Worm (Caenorhabditis elegans) whole organism, young adult: ENCODE results near the gene T21D12.11.

Source experiments
- D2030.7 ChIP-seq: fragments of 200-800 bp; sonication (Bioruptor generic); IDR thresholded peaks from 2 replicates; pipeline ENCODE4 v1.3.6; 2022; ENCODE audit warnings: missing genetic modification reagents, missing genetic modification characterization, missing compliant biosample characterization
- F10E7.11 ChIP-seq: sonication (generic microtip); optimal IDR thresholded peaks from 2 replicates; lab custom pipeline; 2017; ENCODE audit warnings: mild to moderate bottlenecking, missing genetic modification characterization, moderate library complexity, missing compliant biosample characterization
- F23B12.7 ChIP-seq: sonication (generic microtip); optimal IDR thresholded peaks from 2 replicates; lab custom pipeline; 2017; ENCODE audit warnings: missing genetic modification characterization, mild to moderate bottlenecking, missing compliant biosample characterization, antibody characterized with exemption, moderate library complexity; ENCODE audit not compliant: insufficient read depth
- F33H1.4 ChIP-seq: fragments of 200-800 bp; sonication (Bioruptor generic); IDR thresholded peaks from 2 replicates; pipeline ENCODE4 v1.3.6; 2022; ENCODE audit warnings: missing genetic modification reagents, missing genetic modification characterization, missing compliant biosample characterization
- F37B4.10 ChIP-seq: fragments of 200-800 bp; sonication (Bioruptor generic); IDR thresholded peaks from 2 replicates; pipeline ENCODE4 v1.3.6; 2022; ENCODE audit warnings: missing genetic modification characterization, missing compliant biosample characterization
- F39B2.1 ChIP-seq: fragments of 200-800 bp; sonication (Bioruptor generic); IDR thresholded peaks from 2 replicates; pipeline ENCODE4 v1.3.6; 2022; ENCODE audit warnings: missing genetic modification reagents, missing genetic modification characterization, missing compliant biosample characterization
- F57A8.1 ChIP-seq: fragments of 200-800 bp; sonication (Bioruptor generic); optimal IDR thresholded peaks from 2 replicates; lab custom pipeline; 2018; ENCODE audit warnings: mild to moderate bottlenecking, missing genetic modification characterization, moderate library complexity, missing compliant biosample characterization
- F57C9.4 ChIP-seq: sonication (generic microtip); optimal IDR thresholded peaks from 2 replicates; lab custom pipeline; 2017; ENCODE audit warnings: mild to moderate bottlenecking, missing genetic modification characterization, missing compliant biosample characterization
- T07F8.4 ChIP-seq: sonication (generic microtip); optimal IDR thresholded peaks from 2 replicates; lab custom pipeline; 2016; ENCODE audit warnings: mild to moderate bottlenecking, missing genetic modification characterization, moderate library complexity, missing compliant biosample characterization
- ZK185.1 ChIP-seq: sonication (generic microtip); optimal IDR thresholded peaks from 2 replicates; lab custom pipeline; 2016; ENCODE audit warnings: mild to moderate bottlenecking, missing genetic modification characterization, missing compliant biosample characterization; ENCODE audit not compliant: poor library complexity, severe bottlenecking
- akir-1 ChIP-seq: fragments of 200-800 bp; sonication (Bioruptor generic); optimal IDR thresholded peaks from 2 replicates; lab custom pipeline; 2018; ENCODE audit warnings: mild to moderate bottlenecking, missing genetic modification characterization, moderate library complexity, missing compliant biosample characterization
- aptf-2 ChIP-seq: fragments of 200-800 bp; sonication (Bioruptor generic); conservative IDR thresholded peaks from 2 replicates; pipeline ENCODE4 v1.3.6; 2022; ENCODE audit warnings: missing genetic modification reagents, missing genetic modification characterization, missing compliant biosample characterization
- attf-3 ChIP-seq: fragments of 200-800 bp; sonication (Bioruptor generic); conservative IDR thresholded peaks from 2 replicates; pipeline ENCODE4 v1.3.6; 2022; ENCODE audit warnings: missing genetic modification reagents, missing genetic modification characterization, missing compliant biosample characterization
- attf-5 ChIP-seq: fragments of 200-800 bp; sonication (Bioruptor generic); optimal IDR thresholded peaks from 2 replicates; lab custom pipeline; 2018; ENCODE audit warnings: mild to moderate bottlenecking, missing genetic modification characterization, missing compliant biosample characterization
- ceh-100 ChIP-seq: fragments of 200-800 bp; sonication (Bioruptor generic); IDR thresholded peaks from 2 replicates; pipeline ENCODE4 v1.3.6; 2022; ENCODE audit warnings: missing genetic modification reagents, missing genetic modification characterization, missing compliant biosample characterization
- ceh-40 ChIP-seq: fragments of 200-800 bp; sonication (Bioruptor generic); IDR thresholded peaks from 2 replicates; pipeline ENCODE4 v1.3.6; 2022; ENCODE audit warnings: missing genetic modification characterization, missing compliant biosample characterization
- ceh-79 ChIP-seq: sonication (generic microtip); optimal IDR thresholded peaks from 2 replicates; lab custom pipeline; 2017; ENCODE audit warnings: mild to moderate bottlenecking, missing genetic modification characterization, missing compliant biosample characterization
- dox-1 ChIP-seq: fragments of 200-800 bp; sonication (Bioruptor generic); IDR thresholded peaks from 2 replicates; pipeline ENCODE4 v1.3.6; 2022; ENCODE audit warnings: missing genetic modification reagents, missing genetic modification characterization, missing compliant biosample characterization
- dpl-1 ChIP-seq: fragments of 150-350 bp; optimal IDR thresholded peaks from 2 replicates; lab custom pipeline; 2014; ENCODE audit warnings: missing biosample characterization, missing genetic modification reagents, missing genetic modification characterization
- efl-1 ChIP-seq: fragments of 150-350 bp; optimal IDR thresholded peaks from 2 replicates; lab custom pipeline; 2014; ENCODE audit warnings: missing biosample characterization, missing genetic modification reagents, missing genetic modification characterization
- ets-4 ChIP-seq: fragments of 200-800 bp; sonication (Bioruptor generic); optimal IDR thresholded peaks from 2 replicates; lab custom pipeline; 2018; ENCODE audit warnings: mild to moderate bottlenecking, missing genetic modification characterization, missing compliant biosample characterization
- hmg-1.2 ChIP-seq: fragments of 200-800 bp; sonication (Bioruptor generic); IDR thresholded peaks from 2 replicates; pipeline ENCODE4 v1.3.6; 2022; ENCODE audit warnings: missing genetic modification reagents, missing genetic modification characterization, missing compliant biosample characterization
- hmg-20 ChIP-seq: fragments of 200-800 bp; sonication (Bioruptor generic); IDR thresholded peaks from 2 replicates; pipeline ENCODE4 v1.3.6; 2022; ENCODE audit warnings: missing genetic modification reagents, missing genetic modification characterization, missing compliant biosample characterization
- hsf-1 ChIP-seq: fragments of 200-800 bp; sonication (Bioruptor generic); IDR thresholded peaks from 2 replicates; pipeline ENCODE4 v1.3.6; 2022; ENCODE audit warnings: missing genetic modification reagents, missing genetic modification characterization, missing compliant biosample characterization
- lsl-1 ChIP-seq: fragments of 200-800 bp; sonication (Bioruptor generic); optimal IDR thresholded peaks from 2 replicates; lab custom pipeline; 2018; ENCODE audit warnings: mild to moderate bottlenecking, missing genetic modification characterization, moderate library complexity, missing compliant biosample characterization
- lsy-27 ChIP-seq: sonication (generic microtip); optimal IDR thresholded peaks from 2 replicates; lab custom pipeline; 2017; ENCODE audit warnings: missing genetic modification characterization, mild to moderate bottlenecking, missing compliant biosample characterization, antibody characterized with exemption, missing genotype, borderline replicate concordance; ENCODE audit not compliant: insufficient read depth
- madf-3 ChIP-seq: fragments of 200-800 bp; sonication (Bioruptor generic); IDR thresholded peaks from 2 replicates; pipeline ENCODE4 v1.3.6; 2022; ENCODE audit warnings: missing genetic modification reagents, missing genetic modification characterization, missing compliant biosample characterization
- nfya-2 ChIP-seq: fragments of 200-800 bp; sonication (Bioruptor generic); IDR thresholded peaks from 2 replicates; pipeline ENCODE4 v1.3.6; 2022; ENCODE audit warnings: missing genetic modification reagents, missing genetic modification characterization, missing compliant biosample characterization
- nhr-179 ChIP-seq: sonication (generic microtip); optimal IDR thresholded peaks from 2 replicates; lab custom pipeline; 2016; ENCODE audit warnings: mild to moderate bottlenecking, missing genetic modification characterization, missing compliant biosample characterization
- rec-8 ChIP-seq, 2 experiments: sonication (generic microtip); optimal IDR thresholded peaks; 2 replicates each; lab custom pipeline; 2016; ENCODE audit warnings: mild to moderate bottlenecking in 2 of 2, missing genetic modification characterization in 2 of 2, missing genetic modification reagents in 2 of 2, missing genotype in 2 of 2, missing biosample characterization in 1 of 2, missing compliant biosample characterization in 1 of 2, moderate library complexity in 1 of 2
- repo-1 ChIP-seq: sonication (generic microtip); optimal IDR thresholded peaks from 2 replicates; lab custom pipeline; 2017; ENCODE audit warnings: mild to moderate bottlenecking, missing genetic modification characterization, missing compliant biosample characterization
- sptf-2 ChIP-seq: fragments of 200-800 bp; sonication (Bioruptor generic); optimal IDR thresholded peaks from 2 replicates; lab custom pipeline; 2018; ENCODE audit warnings: mild to moderate bottlenecking, missing genetic modification characterization, missing compliant biosample characterization
- tbp1 ChIP-seq: fragments of 200-800 bp; sonication (Bioruptor generic); optimal IDR thresholded peaks from 2 replicates; lab custom pipeline; 2018; ENCODE audit warnings: mild to moderate bottlenecking, missing genetic modification characterization, missing compliant biosample characterization
- tlf-1 ChIP-seq: fragments of 200-800 bp; sonication (Bioruptor generic); optimal IDR thresholded peaks from 2 replicates; lab custom pipeline; 2018; ENCODE audit warnings: mild to moderate bottlenecking, missing genetic modification characterization, missing compliant biosample characterization
- zim-3 ChIP-seq: sonication (generic microtip); optimal IDR thresholded peaks from 2 replicates; lab custom pipeline; 2017; ENCODE audit warnings: mild to moderate bottlenecking, missing genetic modification characterization, moderate library complexity, missing compliant biosample characterization
- ztf-6 ChIP-seq: fragments of 200-800 bp; sonication (Bioruptor generic); IDR thresholded peaks from 2 replicates; pipeline ENCODE4 v1.3.6; 2022; ENCODE audit warnings: missing genetic modification reagents, missing genetic modification characterization, missing compliant biosample characterization

T21D12.11 gene

DNA sequence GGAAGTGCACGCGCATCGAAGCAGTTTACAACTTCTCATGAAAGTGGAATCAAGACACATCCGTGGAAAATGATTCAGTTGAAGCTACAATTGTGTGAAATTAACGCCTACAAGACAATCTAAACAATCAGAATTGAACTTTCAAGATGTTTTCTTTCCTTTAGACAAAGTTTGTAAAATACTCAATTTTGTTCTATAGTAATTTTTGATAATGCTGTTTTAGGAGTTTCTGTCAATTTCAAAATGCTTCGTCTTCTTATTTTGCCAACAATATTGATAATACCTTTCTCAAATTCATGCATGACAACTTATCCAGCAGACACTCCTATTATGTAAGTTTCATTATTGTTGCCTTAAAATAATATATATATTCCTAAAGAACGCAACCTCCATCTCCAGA is at the start of gene T21D12.11:
T21D12.11 (plus strand) TSS at position 301 of the 400 bp plus-strand sequence.
- TF ChIP-seq lsy-27 (no peak), dpl-1 (GFP tag; lab: Kevin White, UChicago) (no peak), F37B4.10 (GFP tag; lab: Robert Waterston, UW) (no peak), nfya-2 (no peak), F23B12.7 (tag; lab: Kevin White, UChicago) (no peak), tlf-1 (GFP tag; lab: Kevin White, UChicago) (no peak), attf-3 (GFP tag; lab: Robert Waterston, UW) (no peak), sptf-2 (GFP tag; lab: Kevin White, UChicago) (no peak), hmg-20 (no peak), ZK185.1 (tag; lab: Kevin White, UChicago) (no peak), ceh-100 (GFP tag; lab: Robert Waterston, UW) (no peak)

DNA sequence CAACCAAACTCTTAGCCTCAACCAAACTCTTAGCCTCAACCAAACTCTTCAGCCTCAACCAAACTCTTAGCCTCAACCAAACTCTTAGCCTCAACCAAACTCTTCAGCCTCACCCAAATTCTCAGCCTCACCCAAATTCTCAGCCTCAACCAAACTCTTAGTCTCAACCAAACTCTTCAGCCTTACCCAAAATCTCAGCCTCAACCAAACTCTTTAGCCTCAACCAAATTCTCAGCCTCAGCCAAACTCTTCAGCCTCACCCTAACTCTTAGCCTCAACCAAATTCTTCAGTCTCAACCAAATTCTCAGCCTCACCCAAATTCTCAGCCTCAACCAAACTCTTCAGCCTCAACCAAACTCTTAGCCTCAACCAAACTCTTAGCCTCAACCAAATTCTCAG is 38.5 kb upstream of the T21D12.11 start:
- TF ChIP-seq zim-3 (tag; lab: Kevin White, UChicago) (peak; percentile 95), dox-1 (peak; percentile 29; the same call in 1 of the 2 replicates)

DNA sequence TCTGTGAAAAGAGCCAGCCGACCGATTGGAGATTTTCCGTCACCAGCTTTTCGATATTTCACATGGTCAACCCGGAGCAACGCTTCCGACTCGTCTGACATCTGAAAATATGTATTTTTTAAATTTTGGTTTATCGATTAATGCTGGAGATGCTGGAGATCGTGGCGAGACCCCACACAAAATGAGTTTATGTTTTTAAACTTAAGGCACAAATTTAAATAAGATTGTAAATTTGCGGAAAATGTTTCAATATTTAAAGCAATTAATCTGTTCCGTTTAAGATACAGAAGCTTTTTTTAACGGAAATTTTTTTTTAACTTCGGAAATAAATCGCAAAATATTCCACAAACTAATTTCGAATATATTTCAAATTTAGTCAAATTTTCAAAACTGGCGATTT is 37.5 kb upstream of the T21D12.11 start, which contains the start of gene gtf-2H1:
gtf-2H1 (minus strand) TSS at position 101 of the 400 bp plus-strand sequence.
- TF ChIP-seq efl-1 (GFP tag; lab: Kevin White, UChicago) (no peak), ztf-6 (GFP tag; lab: Robert Waterston, UW) (no peak), akir-1 (no peak), F33H1.4 (GFP tag; lab: Robert Waterston, UW) (no peak), T07F8.4 (tag; lab: Kevin White, UChicago) (no peak), F39B2.1 (no peak), madf-3 (no peak), attf-5 (GFP tag; lab: Kevin White, UChicago) (no peak), F57A8.1 (GFP tag; lab: Kevin White, UChicago) (no peak), hmg-1.2 (GFP tag; lab: Robert Waterston, UW) (no peak), tbp1 (no peak), rec-8 (tag; optimal IDR thresholded peaks at IDR 0.05; lab: Kevin White, UChicago) (no peak), nhr-179 (no peak), ceh-40 (GFP tag; lab: Robert Waterston, UW) (no peak), F57C9.4 (tag; lab: Kevin White, UChicago) (no peak), F10E7.11 (tag; lab: Kevin White, UChicago) (no peak), ceh-79 (no peak)

DNA sequence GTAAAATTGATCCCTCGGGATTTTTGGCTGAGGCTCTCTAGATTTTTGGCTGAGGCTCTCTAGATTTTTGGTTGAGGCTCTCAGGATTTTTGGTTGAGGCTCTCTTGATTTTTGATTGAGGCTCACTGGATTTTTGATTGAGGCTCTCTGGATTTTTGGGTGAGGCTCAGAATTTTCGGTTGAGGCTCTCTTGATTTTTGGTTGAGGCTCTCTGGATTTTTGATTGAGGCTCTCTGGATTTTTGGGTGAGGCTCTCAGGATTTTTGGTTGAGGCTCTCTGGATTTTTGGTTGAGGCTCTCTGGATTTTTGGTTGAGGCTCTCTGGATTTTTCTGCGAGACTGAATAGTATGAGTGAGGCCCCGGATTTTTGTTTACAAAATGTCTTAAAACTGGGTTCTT is 33.1 kb upstream of the T21D12.11 start:
- TF ChIP-seq aptf-2 (GFP tag; lab: Robert Waterston, UW) (no peak), hsf-1 (no peak), zim-3 (tag; lab: Kevin White, UChicago) (peak; percentile 98), ets-4 (GFP tag; lab: Kevin White, UChicago) (no peak), dox-1 (peak; percentile 39; the same call in 1 of the 2 replicates), attf-5 (GFP tag; lab: Kevin White, UChicago) (no peak)

DNA sequence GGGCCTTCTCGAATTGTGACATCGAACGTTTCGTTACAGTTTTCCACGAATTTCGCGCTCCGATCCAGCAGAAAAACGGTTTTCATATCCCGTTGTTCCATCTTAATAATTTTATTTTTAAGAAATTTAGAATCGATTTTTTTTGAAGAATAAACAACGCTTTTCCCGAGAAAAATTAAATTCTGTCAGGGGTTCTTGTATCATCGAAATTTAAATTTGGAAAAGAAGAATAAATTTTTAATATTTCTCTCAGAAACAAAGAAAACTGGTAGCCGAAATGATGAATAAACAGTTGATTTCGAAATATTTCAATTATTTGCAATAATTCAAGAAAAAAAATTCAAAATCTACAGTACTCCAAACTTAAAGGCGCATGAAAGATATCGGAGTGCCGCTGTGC is 31.9 kb upstream of the T21D12.11 start, which contains the start of gene ints-13:
ints-13 (minus strand) TSS at position 101 of the 400 bp plus-strand sequence.
- TF ChIP-seq repo-1 (tag; lab: Kevin White, UChicago) (no peak), lsl-1 (peak; percentile 48), D2030.7 (GFP tag; lab: Robert Waterston, UW) (no peak)
